Worm (Caenorhabditis elegans) whole organism, L4 larva: ENCODE data around the gene nspa-2.

Experiments
- aly-2 ChIP-seq: sonication (generic microtip); optimal IDR thresholded peaks from 2 replicates; lab custom pipeline; 2018; ENCODE audit warnings: missing biosample characterization, missing genetic modification characterization
- lin-13 ChIP-seq: fragments of 150-350 bp; optimal IDR thresholded peaks from 2 replicates; lab custom pipeline; 2014; ENCODE audit warnings: missing biosample characterization, missing genetic modification reagents, missing genetic modification characterization
- snpc-4 ChIP-seq: fragments of 150-350 bp; optimal IDR thresholded peaks from 2 replicates; lab custom pipeline; 2014; ENCODE audit warnings: missing biosample characterization, missing genetic modification characterization
- spr-1 ChIP-seq: sonication (generic microtip); optimal IDR thresholded peaks from 2 replicates; lab custom pipeline; 2016; ENCODE audit warnings: mild to moderate bottlenecking, missing genetic modification characterization, missing compliant biosample characterization
- zag-1 ChIP-seq: fragments of 150-350 bp; optimal IDR thresholded peaks from 2 replicates; lab custom pipeline; 2014; ENCODE audit warnings: missing biosample characterization, missing genetic modification characterization

- TF ChIP-seq snpc-4 (tag; lab: Kevin White, UChicago) (no peak), spr-1 (tag; lab: Kevin White, UChicago) (no peak), zag-1 (no peak), aly-2 (no peak), lin-13 (GFP tag; lab: Kevin White, UChicago) (no peak)
Measured at ce11 chrV:14897731-14898130, 6.8 kb downstream of the nspa-2 start, which contains the start of gene H12D21.6.
